Fruit fly (Drosophila melanogaster) whole organism, embryonic: ENCODE measurements around the gene Mrm2.

Experiments
- Adf1 ChIP-seq: fragments of 200-800 bp; sonication (Bioruptor generic); IDR thresholded peaks from 2 replicates; pipeline ENCODE4 v1.3.6; 2022; ENCODE audit warnings: missing biosample characterization, missing genetic modification characterization
- Blimp-1 ChIP-seq: fragments of 200-800 bp; sonication (Bioruptor generic); optimal IDR thresholded peaks from 3 replicates; lab custom pipeline; 2018; ENCODE audit warnings: missing biosample characterization, missing genetic modification characterization, mild to moderate bottlenecking, moderate library complexity, missing genetic modification reagents
- CG10274 ChIP-seq: fragments of 200-800 bp; sonication (Bioruptor generic); optimal IDR thresholded peaks from 3 replicates; lab custom pipeline; 2017; ENCODE audit warnings: missing biosample characterization, mild to moderate bottlenecking, missing genetic modification characterization
- CG10565 ChIP-seq: fragments of 200-800 bp; sonication (Bioruptor generic); optimal IDR thresholded peaks from 3 replicates; lab custom pipeline; 2016; ENCODE audit warnings: missing biosample characterization, mild to moderate bottlenecking, missing genetic modification characterization
- CG11085 ChIP-seq: fragments of 200-800 bp; sonication (Bioruptor generic); IDR thresholded peaks from 2 replicates; pipeline ENCODE4 v1.3.6; 2022; ENCODE audit warnings: missing biosample characterization, missing genetic modification characterization
- CG12219 ChIP-seq: fragments of 200-800 bp; sonication (Bioruptor generic); optimal IDR thresholded peaks from 3 replicates; lab custom pipeline; 2018; ENCODE audit warnings: missing biosample characterization, mild to moderate bottlenecking, missing genetic modification characterization
- CG14667 ChIP-seq: fragments of 200-800 bp; sonication (Bioruptor generic); IDR thresholded peaks from 2 replicates; pipeline ENCODE4 v1.3.6; 2022; ENCODE audit warnings: missing biosample characterization, missing genetic modification characterization
- CG14860 ChIP-seq: fragments of 200-800 bp; sonication (Bioruptor generic); IDR thresholded peaks from 3 replicates; pipeline ENCODE4 v1.3.6; 2022; ENCODE audit warnings: missing biosample characterization, missing genetic modification characterization; ENCODE audit not compliant: partially characterized antibody
- CG15073 ChIP-seq: fragments of 200-800 bp; sonication (Bioruptor generic); optimal IDR thresholded peaks from 2 replicates; lab custom pipeline; 2016; ENCODE audit warnings: missing biosample characterization, missing genetic modification characterization
- CG15696 ChIP-seq: fragments of 200-800 bp; sonication (Bioruptor generic); optimal IDR thresholded peaks from 2 replicates; lab custom pipeline; 2019; ENCODE audit warnings: missing biosample characterization, mild to moderate bottlenecking, missing genetic modification characterization, moderate library complexity
- CG17385 ChIP-seq: fragments of 200-800 bp; sonication (Bioruptor generic); optimal IDR thresholded peaks from 3 replicates; lab custom pipeline; 2018; ENCODE audit warnings: missing biosample characterization, mild to moderate bottlenecking, missing genetic modification characterization
- CG1792 ChIP-seq: fragments of 200-800 bp; sonication (Bioruptor generic); optimal IDR thresholded peaks from 2 replicates; lab custom pipeline; 2016; ENCODE audit warnings: missing biosample characterization, missing genetic modification characterization
- CG18764 ChIP-seq: fragments of 200-800 bp; sonication (Bioruptor generic); optimal IDR thresholded peaks from 3 replicates; lab custom pipeline; 2016; ENCODE audit warnings: missing biosample characterization, missing genetic modification characterization
- CG2116 ChIP-seq: fragments of 200-800 bp; sonication (Bioruptor generic); optimal IDR thresholded peaks from 3 replicates; lab custom pipeline; 2018; ENCODE audit warnings: missing biosample characterization, mild to moderate bottlenecking, missing genetic modification characterization
- CG2678 ChIP-seq: fragments of 200-800 bp; sonication (Bioruptor generic); optimal IDR thresholded peaks from 3 replicates; lab custom pipeline; 2019; ENCODE audit warnings: missing biosample characterization, mild to moderate bottlenecking, missing genetic modification characterization, moderate library complexity
- CG30403 ChIP-seq: fragments of 200-800 bp; sonication (Bioruptor generic); optimal IDR thresholded peaks from 3 replicates; lab custom pipeline; 2016; ENCODE audit warnings: missing biosample characterization, missing genetic modification characterization
- CG31441 ChIP-seq: fragments of 200-800 bp; sonication (Bioruptor generic); IDR thresholded peaks from 2 replicates; pipeline ENCODE4 v1.3.6; 2022; ENCODE audit warnings: missing biosample characterization, missing genetic modification characterization
- CG6683 ChIP-seq: fragments of 200-800 bp; sonication (Bioruptor generic); optimal IDR thresholded peaks from 2 replicates; lab custom pipeline; 2017; ENCODE audit warnings: missing biosample characterization, mild to moderate bottlenecking, missing genetic modification characterization, missing genetic modification reagents
- CG8388 ChIP-seq: fragments of 200-800 bp; sonication (Bioruptor generic); optimal IDR thresholded peaks from 2 replicates; lab custom pipeline; 2019; ENCODE audit warnings: missing biosample characterization, mild to moderate bottlenecking, missing genetic modification characterization, moderate library complexity
- CG9727 ChIP-seq: fragments of 200-800 bp; sonication (Bioruptor generic); optimal IDR thresholded peaks from 3 replicates; lab custom pipeline; 2017; ENCODE audit warnings: missing biosample characterization, mild to moderate bottlenecking, missing genetic modification characterization
- CG9817 ChIP-seq: fragments of 200-800 bp; sonication (Bioruptor generic); optimal IDR thresholded peaks from 2 replicates; lab custom pipeline; 2018; ENCODE audit warnings: missing biosample characterization, mild to moderate bottlenecking, missing genetic modification characterization, moderate library complexity
- Camta ChIP-seq: fragments of 200-800 bp; sonication (Bioruptor generic); optimal IDR thresholded peaks from 2 replicates; lab custom pipeline; 2016; ENCODE audit warnings: missing biosample characterization, missing genetic modification characterization
- Chrac-16 ChIP-seq: fragments of 200-800 bp; sonication (Bioruptor generic); optimal IDR thresholded peaks from 3 replicates; lab custom pipeline; 2016; ENCODE audit warnings: missing biosample characterization, missing genetic modification characterization
- Dp ChIP-seq: fragments of 200-800 bp; sonication (Bioruptor generic); optimal IDR thresholded peaks from 2 replicates; lab custom pipeline; 2018; ENCODE audit warnings: missing biosample characterization, mild to moderate bottlenecking, missing genetic modification characterization, moderate library complexity
- E2f2 ChIP-seq: fragments of 200-800 bp; sonication (Bioruptor generic); IDR thresholded peaks from 2 replicates; pipeline ENCODE4 v1.3.6; 2022; ENCODE audit warnings: missing biosample characterization, missing genetic modification characterization
- Ets65A ChIP-seq: fragments of 200-800 bp; sonication (Bioruptor generic); peaks from one replicate; lab custom pipeline; 2016; ENCODE audit warnings: missing biosample characterization, missing genetic modification characterization
- Gsc ChIP-seq: fragments of 200-800 bp; sonication (Bioruptor generic); IDR thresholded peaks from 2 replicates; pipeline ENCODE4 v1.3.6; 2022; ENCODE audit warnings: missing biosample characterization, missing genetic modification characterization
- Hr39 ChIP-seq: fragments of >200 bp; optimal IDR thresholded peaks from 2 replicates; lab custom pipeline; 2017
- Hsf ChIP-seq: fragments of 200-800 bp; sonication (Bioruptor generic); optimal IDR thresholded peaks from 3 replicates; lab custom pipeline; 2016; ENCODE audit warnings: missing biosample characterization, missing genetic modification characterization
- MBD-R2 ChIP-seq: fragments of 200-800 bp; sonication (Bioruptor generic); IDR thresholded peaks from 2 replicates; pipeline ENCODE4 v1.3.6; 2022; ENCODE audit warnings: missing biosample characterization, missing genetic modification characterization
- Opbp ChIP-seq: fragments of 200-800 bp; sonication (Bioruptor generic); IDR thresholded peaks from 3 replicates; pipeline ENCODE4 v1.3.6; 2022; ENCODE audit warnings: missing biosample characterization, missing genetic modification characterization; ENCODE audit not compliant: partially characterized antibody
- PHDP ChIP-seq: fragments of 200-800 bp; sonication (Bioruptor generic); optimal IDR thresholded peaks from 3 replicates; lab custom pipeline; 2018; ENCODE audit warnings: missing biosample characterization, mild to moderate bottlenecking, missing genetic modification characterization, moderate library complexity
- Sry-δ ChIP-seq: fragments of 200-800 bp; sonication (Bioruptor generic); optimal IDR thresholded peaks from 2 replicates; lab custom pipeline; 2016; ENCODE audit warnings: missing biosample characterization, missing genetic modification characterization
- Taf1 ChIP-seq: fragments of 200-800 bp; sonication (Bioruptor generic); IDR thresholded peaks from 2 replicates; pipeline ENCODE4 v1.3.6; 2022; ENCODE audit warnings: missing biosample characterization, missing genetic modification characterization
- cad ChIP-seq: fragments of >200 bp; optimal IDR thresholded peaks from 2 replicates; lab custom pipeline; 2017; ENCODE audit warnings: missing biosample characterization, missing genetic modification characterization
- cg ChIP-seq: fragments of 200-800 bp; sonication (Bioruptor generic); optimal IDR thresholded peaks from 3 replicates; lab custom pipeline; 2019; ENCODE audit warnings: missing biosample characterization, mild to moderate bottlenecking, missing genetic modification characterization, moderate library complexity
- chn ChIP-seq: fragments of 200-800 bp; sonication (Bioruptor generic); optimal IDR thresholded peaks from 2 replicates; lab custom pipeline; 2016; ENCODE audit warnings: missing biosample characterization, missing genetic modification characterization
- emc ChIP-seq: fragments of 200-800 bp; sonication (Bioruptor generic); optimal IDR thresholded peaks from 2 replicates; lab custom pipeline; 2016; ENCODE audit warnings: missing biosample characterization, missing genetic modification characterization
- fd64A ChIP-seq: fragments of 200-800 bp; sonication (Bioruptor generic); optimal IDR thresholded peaks from 3 replicates; lab custom pipeline; 2018; ENCODE audit warnings: missing biosample characterization, mild to moderate bottlenecking, missing genetic modification characterization
- gcm2 ChIP-seq: fragments of 200-800 bp; sonication (Bioruptor generic); optimal IDR thresholded peaks from 2 replicates; lab custom pipeline; 2016; ENCODE audit warnings: missing biosample characterization, missing genetic modification characterization
- gsb ChIP-seq: fragments of 200-800 bp; sonication (Bioruptor generic); IDR thresholded peaks from 2 replicates; pipeline ENCODE4 v1.3.6; 2022; ENCODE audit warnings: missing biosample characterization, missing genetic modification characterization
- insv ChIP-seq, 2 experiments: fragments of 200-800 bp; sonication (Bioruptor generic); optimal IDR thresholded peaks; 3 replicates each; lab custom pipeline; 2016 to 2018; ENCODE audit warnings: missing biosample characterization in 2 of 2, missing genetic modification characterization in 2 of 2
- kay ChIP-seq: fragments of 200-800 bp; sonication (Bioruptor generic); optimal IDR thresholded peaks from 2 replicates; lab custom pipeline; 2016; ENCODE audit warnings: missing biosample characterization, missing genetic modification characterization
- lilli ChIP-seq: fragments of 200-800 bp; sonication (Bioruptor generic); optimal IDR thresholded peaks from 3 replicates; lab custom pipeline; 2016; ENCODE audit warnings: missing biosample characterization, missing genetic modification characterization
- org-1 ChIP-seq: fragments of 200-800 bp; sonication (Bioruptor generic); optimal IDR thresholded peaks from 2 replicates; lab custom pipeline; 2017; ENCODE audit warnings: missing biosample characterization, missing genetic modification characterization
- sens-2 ChIP-seq: fragments of 200-800 bp; sonication (Bioruptor generic); IDR thresholded peaks from 2 replicates; pipeline ENCODE4 v1.3.6; 2022; ENCODE audit warnings: missing biosample characterization, missing genetic modification characterization
- sisA ChIP-seq: fragments of 200-800 bp; sonication (Bioruptor generic); IDR thresholded peaks from 2 replicates; pipeline ENCODE4 v1.3.6; 2022; ENCODE audit warnings: missing biosample characterization, missing genetic modification characterization
- sqz ChIP-seq: fragments of 200-800 bp; sonication (Bioruptor generic); optimal IDR thresholded peaks from 3 replicates; lab custom pipeline; 2018; ENCODE audit warnings: missing biosample characterization, mild to moderate bottlenecking, missing genetic modification characterization
- ttk ChIP-seq: fragments of 200-800 bp; sonication (Bioruptor generic); IDR thresholded peaks from 2 replicates; pipeline ENCODE4 v2.1.2; 2022; ENCODE audit warnings: missing biosample characterization, missing genetic modification characterization
- yki ChIP-seq: fragments of >200 bp; optimal IDR thresholded peaks from 3 replicates; lab custom pipeline; 2018

Gene Mrm2

dm6 chr3R:19904865-19905373, 43.5 kb downstream of the Mrm2 start, which contains the start of the genes Surf6 and RhoGAP92B (continued):
- no peak for TF ChIP-seq gcm2
- TF ChIP-seq Adf1 (GFP tag; lab: Robert Waterston, UW): peak; percentile 52
- peak; percentile 58 for TF ChIP-seq cg (GFP tag; lab: Kevin White, UChicago)
- no peak for TF ChIP-seq yki (lab: Kevin White, UChicago)
- TF ChIP-seq CG14860: no peak
- no peak for TF ChIP-seq gsb (GFP tag; lab: Robert Waterston, UW)
- TF ChIP-seq CG6683 (GFP tag; lab: Kevin White, UChicago): peak; percentile 20
- TF ChIP-seq cad (GFP tag; lab: Kevin White, UChicago): no peak

dm6 chr3R:19905932-19906439, 44.6 kb downstream of the Mrm2 start:
- peak; percentile 77 for TF ChIP-seq CG30403 (GFP tag; lab: Kevin White, UChicago)
- peak; percentile 83 for TF ChIP-seq Taf1 (GFP tag; lab: Robert Waterston, UW)
- TF ChIP-seq CG10565 (GFP tag; lab: Kevin White, UChicago): no peak
- peak; percentile 61 for TF ChIP-seq CG8388
- TF ChIP-seq CG2116 (GFP tag; lab: Kevin White, UChicago): peak; percentile 36
- peak; percentile 68 for TF ChIP-seq CG9727
- no peak for TF ChIP-seq cad (GFP tag; lab: Kevin White, UChicago)
- peak; percentile 81 for TF ChIP-seq Hsf (GFP tag; lab: Kevin White, UChicago)
- TF ChIP-seq CG1792: peak; percentile 42
- TF ChIP-seq MBD-R2 (GFP tag; lab: Robert Waterston, UW): peak; percentile 60; the same call in 1 of the 2 replicates
- TF ChIP-seq sens-2 (GFP tag; lab: Robert Waterston, UW): no peak
- TF ChIP-seq E2f2 (GFP tag; lab: Robert Waterston, UW): peak; percentile 58
- TF ChIP-seq lilli: peak; percentile 91
- peak; percentile 49 for TF ChIP-seq fd64A
- peak; percentile 97 for TF ChIP-seq Ets65A
- no peak for TF ChIP-seq CG11085
- TF ChIP-seq CG17385 (GFP tag; lab: Kevin White, UChicago): peak; percentile 59
- peak; percentile 14 for TF ChIP-seq sqz (GFP tag; lab: Kevin White, UChicago)
- TF ChIP-seq Dp (GFP tag; lab: Kevin White, UChicago): no peak
- TF ChIP-seq CG9817 (tag; lab: Kevin White, UChicago): peak; percentile 66
- TF ChIP-seq ttk (GFP tag; lab: Robert Waterston, UW): peak; percentile 27
- peak; percentile 4 for TF ChIP-seq emc (GFP tag; lab: Kevin White, UChicago)
- peak; percentile 77 for TF ChIP-seq CG14667
- no peak for TF ChIP-seq Hr39 (lab: Kevin White, UChicago)
- no peak for TF ChIP-seq CG15073 (GFP tag; lab: Kevin White, UChicago)
- TF ChIP-seq insv (GFP tag; optimal IDR thresholded peaks at IDR 0.05; lab: Kevin White, UChicago): no peak
- TF ChIP-seq CG10274 (GFP tag; lab: Kevin White, UChicago): peak; percentile 65
- peak; percentile 72 for TF ChIP-seq Gsc (GFP tag; lab: Robert Waterston, UW)
- peak; percentile 32 for TF ChIP-seq cg (GFP tag; lab: Kevin White, UChicago)
- peak; percentile 66 for TF ChIP-seq Camta (GFP tag; lab: Kevin White, UChicago)
- peak; percentile 77 for TF ChIP-seq org-1 (GFP tag; lab: Kevin White, UChicago)
- TF ChIP-seq Blimp-1: peak; percentile 67
- peak; percentile 30 for TF ChIP-seq Sry-δ (GFP tag; lab: Kevin White, UChicago)
- TF ChIP-seq CG18764: peak; percentile 28
- peak; percentile 83 for TF ChIP-seq CG2678 (tag; lab: Kevin White, UChicago)
- peak; percentile 73 for TF ChIP-seq sisA (GFP tag; lab: Robert Waterston, UW)
- TF ChIP-seq CG31441 (GFP tag; lab: Robert Waterston, UW): peak; percentile 82
- peak; percentile 75 for TF ChIP-seq Chrac-16 (GFP tag; lab: Kevin White, UChicago)
- peak; percentile 40 for TF ChIP-seq kay (GFP tag; lab: Kevin White, UChicago)
- peak; percentile 81 for TF ChIP-seq PHDP (tag; lab: Kevin White, UChicago)
- TF ChIP-seq Opbp (GFP tag; lab: Robert Waterston, UW): no peak
- peak; percentile 78 for TF ChIP-seq CG12219 (GFP tag; lab: Kevin White, UChicago)
- TF ChIP-seq chn (GFP tag; lab: Kevin White, UChicago): peak; percentile 67
- peak; percentile 33 for TF ChIP-seq CG15696 (tag; lab: Kevin White, UChicago)
